Worm (Caenorhabditis elegans): ENCODE measurements around the gene rcat-1.

- TF ChIP-seq elt-3 (tag; optimal IDR thresholded peaks at IDR 0.05) (no peak), hlh-1 (tag; optimal IDR thresholded peaks at IDR 0.05) (no peak), nhr-76 (tag; optimal IDR thresholded peaks at IDR 0.05) (no peak), lsy-2 (tag; optimal IDR thresholded peaks at IDR 0.05) (no peak), lin-13 (tag; optimal IDR thresholded peaks at IDR 0.05) (no peak), nhr-12 (tag; optimal IDR thresholded peaks at IDR 0.05) (no peak), snpc-4 (tag; optimal IDR thresholded peaks at IDR 0.05) (no peak), unc-62 (GFP tag; optimal IDR thresholded peaks at IDR 0.05) (no peak), mab-5 (tag; optimal IDR thresholded peaks at IDR 0.05) (no peak)
These were observed 44.0 kb upstream of the rcat-1 start for ce11 chrIV:299190-299589.
